Fruit fly (Drosophila melanogaster) whole organism, embryonic: ENCODE data around the gene CG11562.

ENCODE experiments used
- Abd-B ChIP-seq: fragments of 200-800 bp; sonication (Bioruptor generic); optimal IDR thresholded peaks from 2 replicates; lab custom pipeline; 2018; ENCODE audit warnings: missing biosample characterization, mild to moderate bottlenecking, missing genetic modification characterization, moderate library complexity
- Aef1 ChIP-seq: fragments of 200-800 bp; sonication (Bioruptor generic); IDR thresholded peaks from 3 replicates; pipeline ENCODE4 v1.3.6; 2022; ENCODE audit warnings: missing biosample characterization, missing genetic modification characterization
- Antp ChIP-seq: fragments of 200-800 bp; sonication (Bioruptor generic); optimal IDR thresholded peaks from 3 replicates; lab custom pipeline; 2016; ENCODE audit warnings: missing biosample characterization, missing genetic modification characterization
- Asciz ChIP-seq: fragments of 200-800 bp; sonication (Bioruptor generic); optimal IDR thresholded peaks from 2 replicates; lab custom pipeline; 2017; ENCODE audit warnings: missing biosample characterization, mild to moderate bottlenecking, missing genetic modification characterization, missing genetic modification reagents
- CG11085 ChIP-seq: fragments of 200-800 bp; sonication (Bioruptor generic); IDR thresholded peaks from 2 replicates; pipeline ENCODE4 v1.3.6; 2022; ENCODE audit warnings: missing biosample characterization, missing genetic modification characterization
- CG11723 ChIP-seq: fragments of 200-800 bp; sonication (Bioruptor generic); optimal IDR thresholded peaks from 2 replicates; lab custom pipeline; 2017; ENCODE audit warnings: missing biosample characterization, mild to moderate bottlenecking, missing genetic modification characterization
- CG12155 ChIP-seq: fragments of 200-800 bp; sonication (Bioruptor generic); optimal IDR thresholded peaks from 3 replicates; lab custom pipeline; 2016; ENCODE audit warnings: missing biosample characterization, missing genetic modification characterization
- CG13424 ChIP-seq: fragments of 200-800 bp; sonication (Bioruptor generic); optimal IDR thresholded peaks from 2 replicates; lab custom pipeline; 2019; ENCODE audit warnings: missing biosample characterization, mild to moderate bottlenecking, missing genetic modification characterization, moderate library complexity
- CG16779 ChIP-seq: fragments of 200-800 bp; sonication (Bioruptor generic); IDR thresholded peaks from 2 replicates; pipeline ENCODE4 v1.3.6; 2022; ENCODE audit warnings: missing biosample characterization, missing genetic modification characterization
- CG18011 ChIP-seq: fragments of 200-800 bp; sonication (Bioruptor generic); optimal IDR thresholded peaks from 2 replicates; lab custom pipeline; 2017; ENCODE audit warnings: missing biosample characterization, missing genetic modification characterization, mild to moderate bottlenecking, moderate library complexity, missing genotype
- CG2202 ChIP-seq: fragments of 200-800 bp; sonication (Bioruptor generic); optimal IDR thresholded peaks from 2 replicates; lab custom pipeline; 2018; ENCODE audit warnings: missing biosample characterization, mild to moderate bottlenecking, missing genetic modification characterization
- CG30431 ChIP-seq: fragments of 200-800 bp; sonication (Bioruptor generic); optimal IDR thresholded peaks from 2 replicates; lab custom pipeline; 2017; ENCODE audit warnings: missing biosample characterization, missing genetic modification characterization
- CG4424 ChIP-seq: fragments of 200-800 bp; sonication (Bioruptor generic); optimal IDR thresholded peaks from 3 replicates; lab custom pipeline; 2016; ENCODE audit warnings: missing biosample characterization, missing genetic modification characterization
- CG4820 ChIP-seq: fragments of 200-800 bp; sonication (Bioruptor generic); optimal IDR thresholded peaks from 3 replicates; lab custom pipeline; 2016; ENCODE audit warnings: missing biosample characterization, missing genetic modification characterization
- CG6272 ChIP-seq: fragments of 200-800 bp; sonication (Bioruptor generic); IDR thresholded peaks from 2 replicates; pipeline ENCODE4 v1.3.6; 2022; ENCODE audit warnings: missing biosample characterization, missing genetic modification characterization
- CG6689 ChIP-seq: fragments of 200-800 bp; sonication (Bioruptor generic); IDR thresholded peaks from 2 replicates; pipeline ENCODE4 v1.3.6; 2022; ENCODE audit warnings: missing biosample characterization, missing genetic modification characterization
- CG6813 ChIP-seq: fragments of 200-800 bp; sonication (Bioruptor generic); optimal IDR thresholded peaks from 2 replicates; lab custom pipeline; 2017; ENCODE audit warnings: missing biosample characterization, missing genetic modification characterization, mild to moderate bottlenecking, moderate library complexity, missing genetic modification reagents
- CG9876 ChIP-seq: fragments of 200-800 bp; sonication (Bioruptor generic); optimal IDR thresholded peaks from 2 replicates; lab custom pipeline; 2016; ENCODE audit warnings: missing biosample characterization, missing genetic modification characterization
- Camta ChIP-seq: fragments of 200-800 bp; sonication (Bioruptor generic); optimal IDR thresholded peaks from 2 replicates; lab custom pipeline; 2016; ENCODE audit warnings: missing biosample characterization, missing genetic modification characterization
- D19B ChIP-seq: fragments of 200-800 bp; sonication (Bioruptor generic); optimal IDR thresholded peaks from 2 replicates; lab custom pipeline; 2017; ENCODE audit warnings: missing biosample characterization, mild to moderate bottlenecking, missing genetic modification characterization
- Dip3 ChIP-seq: fragments of 200-800 bp; sonication (Bioruptor generic); optimal IDR thresholded peaks from 3 replicates; lab custom pipeline; 2016; ENCODE audit warnings: missing biosample characterization, missing genetic modification characterization
- Dll ChIP-seq: fragments of 200-800 bp; sonication (Bioruptor generic); IDR thresholded peaks from 4 replicates; pipeline ENCODE4 v1.3.6; 2022; ENCODE audit warnings: missing biosample characterization, missing genetic modification characterization; ENCODE audit not compliant: partially characterized antibody
- Ets65A ChIP-seq: fragments of 200-800 bp; sonication (Bioruptor generic); peaks from one replicate; lab custom pipeline; 2016; ENCODE audit warnings: missing biosample characterization, missing genetic modification characterization
- Gug ChIP-seq: fragments of 200-800 bp; sonication (Bioruptor generic); IDR thresholded peaks from 4 replicates; pipeline ENCODE4 v1.3.6; 2022; ENCODE audit warnings: missing biosample characterization, missing genetic modification characterization
- HLH4C ChIP-seq: fragments of 200-800 bp; sonication (Bioruptor generic); IDR thresholded peaks from 3 replicates; pipeline ENCODE4 v1.3.6; 2022; ENCODE audit warnings: missing biosample characterization, missing genetic modification characterization; ENCODE audit not compliant: partially characterized antibody
- MTF-1 ChIP-seq: fragments of 200-800 bp; sonication (Bioruptor generic); optimal IDR thresholded peaks from 2 replicates; lab custom pipeline; 2018; ENCODE audit warnings: missing biosample characterization, mild to moderate bottlenecking, missing genetic modification characterization, borderline replicate concordance
- NC2α ChIP-seq: fragments of 200-800 bp; sonication (Bioruptor generic); optimal IDR thresholded peaks from 2 replicates; lab custom pipeline; 2016; ENCODE audit warnings: missing biosample characterization, missing genetic modification characterization
- PHDP ChIP-seq: fragments of 200-800 bp; sonication (Bioruptor generic); optimal IDR thresholded peaks from 3 replicates; lab custom pipeline; 2018; ENCODE audit warnings: missing biosample characterization, mild to moderate bottlenecking, missing genetic modification characterization, moderate library complexity
- Xbp1 ChIP-seq: fragments of 200-800 bp; sonication (Bioruptor generic); optimal IDR thresholded peaks from 3 replicates; lab custom pipeline; 2016; ENCODE audit warnings: missing biosample characterization, mild to moderate bottlenecking, missing genetic modification characterization
- al ChIP-seq: fragments of 200-800 bp; sonication (Bioruptor generic); IDR thresholded peaks from 2 replicates; pipeline ENCODE4 v1.3.6; 2022; ENCODE audit warnings: missing biosample characterization, missing genetic modification characterization
- ase ChIP-seq: fragments of 200-800 bp; sonication (Bioruptor generic); IDR thresholded peaks from 3 replicates; pipeline ENCODE4 v1.3.6; 2022; ENCODE audit warnings: missing biosample characterization, missing genetic modification characterization
- dmrt11E ChIP-seq: fragments of 200-800 bp; sonication (Bioruptor generic); optimal IDR thresholded peaks from 3 replicates; lab custom pipeline; 2018; ENCODE audit warnings: missing biosample characterization, mild to moderate bottlenecking, missing genetic modification characterization, moderate library complexity
- dmrt99B ChIP-seq: fragments of 200-800 bp; sonication (Bioruptor generic); optimal IDR thresholded peaks from 2 replicates; lab custom pipeline; 2018; ENCODE audit warnings: missing biosample characterization, mild to moderate bottlenecking, missing genetic modification characterization, moderate library complexity
- exex ChIP-seq: fragments of 200-800 bp; sonication (Bioruptor generic); optimal IDR thresholded peaks from 4 replicates; lab custom pipeline; 2018; ENCODE audit warnings: missing biosample characterization, mild to moderate bottlenecking, missing genetic modification characterization, moderate library complexity
- fd64A ChIP-seq: fragments of 200-800 bp; sonication (Bioruptor generic); optimal IDR thresholded peaks from 3 replicates; lab custom pipeline; 2018; ENCODE audit warnings: missing biosample characterization, mild to moderate bottlenecking, missing genetic modification characterization
- gem ChIP-seq: fragments of 200-800 bp; sonication (Bioruptor generic); optimal IDR thresholded peaks from 2 replicates; lab custom pipeline; 2019; ENCODE audit warnings: missing biosample characterization, mild to moderate bottlenecking, missing genetic modification characterization, moderate library complexity
- grn ChIP-seq: fragments of 200-800 bp; sonication (Bioruptor generic); optimal IDR thresholded peaks from 3 replicates; lab custom pipeline; 2017; ENCODE audit warnings: missing biosample characterization, missing genetic modification characterization
- hth ChIP-seq: fragments of >200 bp; optimal IDR thresholded peaks from 2 replicates; lab custom pipeline; 2017; ENCODE audit warnings: inconsistent platforms
- jigr1 ChIP-seq: fragments of 200-800 bp; sonication (Bioruptor generic); IDR thresholded peaks from 3 replicates; pipeline ENCODE4 v1.3.6; 2022; ENCODE audit warnings: missing biosample characterization, missing genetic modification characterization
- jing ChIP-seq: fragments of 200-800 bp; sonication (Bioruptor generic); optimal IDR thresholded peaks from 2 replicates; lab custom pipeline; 2018; ENCODE audit warnings: missing biosample characterization, mild to moderate bottlenecking, missing genetic modification characterization
- klu ChIP-seq: fragments of 200-800 bp; sonication (Bioruptor generic); IDR thresholded peaks from 2 replicates; pipeline ENCODE4 v1.3.6; 2022; ENCODE audit warnings: missing biosample characterization, missing genetic modification characterization
- knrl ChIP-seq: fragments of 200-800 bp; sonication (Bioruptor generic); IDR thresholded peaks from 3 replicates; pipeline ENCODE4 v1.3.6; 2022; ENCODE audit warnings: missing biosample characterization, missing genetic modification characterization; ENCODE audit not compliant: partially characterized antibody
- lmd ChIP-seq: fragments of 200-800 bp; sonication (Bioruptor generic); IDR thresholded peaks from 2 replicates; pipeline ENCODE4 v1.3.6; 2022; ENCODE audit warnings: missing biosample characterization, missing genetic modification characterization
- odd ChIP-seq: fragments of 200-800 bp; sonication (Bioruptor generic); optimal IDR thresholded peaks from 2 replicates; lab custom pipeline; 2017; ENCODE audit warnings: missing biosample characterization, mild to moderate bottlenecking, missing genetic modification characterization
- otp ChIP-seq: fragments of 200-800 bp; sonication (Bioruptor generic); IDR thresholded peaks from 3 replicates; pipeline ENCODE4, ENCODE4 v1.3.6; 2022; ENCODE audit warnings: missing biosample characterization, missing genetic modification characterization
- slou ChIP-seq: fragments of 200-800 bp; sonication (Bioruptor generic); optimal IDR thresholded peaks from 3 replicates; lab custom pipeline; 2016; ENCODE audit warnings: missing biosample characterization, missing genetic modification characterization
- sr ChIP-seq: fragments of 200-800 bp; sonication (Bioruptor generic); IDR thresholded peaks from 3 replicates; pipeline ENCODE4 v1.3.6; 2022; ENCODE audit warnings: missing biosample characterization, missing genetic modification characterization
- stc ChIP-seq: fragments of 200-800 bp; sonication (Bioruptor generic); IDR thresholded peaks from 2 replicates; pipeline ENCODE4 v1.3.6; 2022; ENCODE audit warnings: missing biosample characterization, missing genetic modification characterization
- tap ChIP-seq: fragments of 200-800 bp; optimal IDR thresholded peaks from 3 replicates; lab custom pipeline; 2019; ENCODE audit warnings: missing biosample characterization, mild to moderate bottlenecking, missing genetic modification characterization, moderate library complexity
- usp ChIP-seq: fragments of >200 bp; optimal IDR thresholded peaks from 2 replicates; lab custom pipeline; 2017; ENCODE audit warnings: missing biosample characterization, missing genetic modification characterization
- z ChIP-seq: fragments of 200-800 bp; sonication (Bioruptor generic); IDR thresholded peaks from 3 replicates; pipeline ENCODE4 v1.3.6; 2022; ENCODE audit warnings: missing biosample characterization, missing genetic modification characterization

Gene CG11562

dm6 chr2L:250507-251215, 41.6 kb upstream of the CG11562 start, which contains the start of gene kis (continued):
- TF ChIP-seq NC2α (GFP tag; lab: Kevin White, UChicago) (peak; percentile 0), otp (GFP tag; lab: Robert Waterston, UW) (no peak), CG30431 (GFP tag; lab: Kevin White, UChicago) (no peak), Dll (GFP tag; lab: Robert Waterston, UW) (peak; percentile 97), CG18011 (GFP tag; lab: Kevin White, UChicago) (peak; percentile 27), Camta (GFP tag; lab: Kevin White, UChicago) (peak; percentile 48), D19B (no peak), Aef1 (GFP tag; lab: Robert Waterston, UW) (peak; percentile 87), slou (GFP tag; lab: Kevin White, UChicago) (no peak), odd (GFP tag; lab: Kevin White, UChicago) (no peak), Asciz (peak; percentile 3), CG11723 (no peak), grn (GFP tag; lab: Kevin White, UChicago) (no peak), CG11085 (no peak), klu (GFP tag; lab: Robert Waterston, UW) (no peak), CG6813 (no peak), Ets65A (GFP tag; lab: Kevin White, UChicago) (peak; percentile 94), CG12155 (GFP tag; lab: Kevin White, UChicago) (peak; percentile 63), CG6689 (GFP tag; lab: Robert Waterston, UW) (no peak), tap (tag; lab: Kevin White, UChicago) (no peak), jing (no peak), PHDP (peak; percentile 56), Abd-B (GFP tag; lab: Kevin White, UChicago) (peak; percentile 57), Gug (GFP tag; lab: Robert Waterston, UW) (no peak; the same call in 3 of the 4 replicates), fd64A (GFP tag; lab: Kevin White, UChicago) (no peak), Xbp1 (GFP tag; lab: Kevin White, UChicago) (peak; percentile 45), ase (GFP tag; lab: Robert Waterston, UW) (no peak), dmrt99B (tag; lab: Kevin White, UChicago) (no peak), CG9876 (GFP tag; lab: Kevin White, UChicago) (no peak), exex (tag; lab: Kevin White, UChicago) (peak; percentile 17), Antp (GFP tag; lab: Kevin White, UChicago) (peak; percentile 47), MTF-1 (GFP tag; lab: Kevin White, UChicago) (no peak), CG2202 (no peak), jigr1 (no peak), gem (tag; lab: Kevin White, UChicago) (peak; percentile 43), knrl (GFP tag; lab: Robert Waterston, UW) (peak; percentile 98), al (0 out of 2 replicates have a peak, but pooled peaks have one; percentile 35), CG16779 (GFP tag; lab: Robert Waterston, UW) (no peak), CG6272 (GFP tag; lab: Robert Waterston, UW) (peak; percentile 66), dmrt11E (no peak), usp (no peak), hth (lab: Kevin White, UChicago) (no peak), sr (GFP tag; lab: Robert Waterston, UW) (no peak), Dip3 (GFP tag; lab: Kevin White, UChicago) (peak; percentile 31), HLH4C (GFP tag; lab: Robert Waterston, UW) (peak; percentile 91), CG13424 (tag; lab: Kevin White, UChicago) (peak; percentile 22), stc (GFP tag; lab: Robert Waterston, UW) (no peak), CG4820 (GFP tag; lab: Kevin White, UChicago) (no peak), lmd (no peak), CG4424 (GFP tag; lab: Kevin White, UChicago) (peak; percentile 20), z (GFP tag; lab: Robert Waterston, UW) (no peak)
